Worm (Caenorhabditis elegans) whole organism, late embryonic: Measurements from ENCODE around the gene nspc-3.

Experiments
- C38D4.7 ChIP-seq: fragments of 200-800 bp; sonication (Bioruptor generic); optimal IDR thresholded peaks from 2 replicates; lab custom pipeline; 2018; ENCODE audit warnings: mild to moderate bottlenecking, missing genetic modification characterization, moderate library complexity, missing compliant biosample characterization
- F13H6.1 ChIP-seq: sonication (generic microtip); optimal IDR thresholded peaks from 2 replicates; lab custom pipeline; 2016; ENCODE audit warnings: missing genetic modification characterization, missing compliant biosample characterization
- K02D7.2 ChIP-seq: sonication (generic microtip); optimal IDR thresholded peaks from 2 replicates; lab custom pipeline; 2017; ENCODE audit warnings: mild to moderate bottlenecking, missing genetic modification characterization, missing compliant biosample characterization
- T23F11.4 ChIP-seq: fragments of 200-800 bp; sonication (Bioruptor generic); optimal IDR thresholded peaks from 2 replicates; lab custom pipeline; 2018; ENCODE audit warnings: mild to moderate bottlenecking, missing genetic modification characterization, missing compliant biosample characterization
- ahr-1 ChIP-seq: sonication (generic microtip); optimal IDR thresholded peaks from 2 replicates; lab custom pipeline; 2016; ENCODE audit warnings: missing genetic modification characterization, missing compliant biosample characterization
- ama-1 ChIP-seq: fragments of 150-350 bp; optimal IDR thresholded peaks from 2 replicates; lab custom pipeline; 2014
- ceh-19 ChIP-seq: fragments of 200-800 bp; sonication (Bioruptor generic); optimal IDR thresholded peaks from 2 replicates; lab custom pipeline; 2018; ENCODE audit warnings: mild to moderate bottlenecking, missing genetic modification characterization, missing compliant biosample characterization
- ceh-30 ChIP-seq: fragments of 150-350 bp; optimal IDR thresholded peaks from 2 replicates; lab custom pipeline; 2014; ENCODE audit warnings: missing biosample characterization, missing genetic modification characterization
- ceh-31 ChIP-seq: sonication (generic microtip); optimal IDR thresholded peaks from 2 replicates; lab custom pipeline; 2016; ENCODE audit warnings: missing genetic modification characterization, missing compliant biosample characterization
- ceh-34 ChIP-seq: sonication (generic microtip); optimal IDR thresholded peaks from 2 replicates; lab custom pipeline; 2016; ENCODE audit warnings: mild to moderate bottlenecking, missing genetic modification characterization, missing compliant biosample characterization
- ceh-45 ChIP-seq: fragments of 200-800 bp; sonication (Bioruptor generic); IDR thresholded peaks from 2 replicates; pipeline ENCODE4 v1.3.6; 2022; ENCODE audit warnings: missing genetic modification reagents, missing genetic modification characterization, missing compliant biosample characterization
- ceh-9 ChIP-seq: sonication (generic microtip); optimal IDR thresholded peaks from 2 replicates; lab custom pipeline; 2016; ENCODE audit warnings: mild to moderate bottlenecking, missing genetic modification characterization, inconsistent platforms, missing compliant biosample characterization
- che-1 ChIP-seq: sonication (generic microtip); optimal IDR thresholded peaks from 2 replicates; lab custom pipeline; 2016; ENCODE audit warnings: mild to moderate bottlenecking, missing genetic modification characterization, missing compliant biosample characterization
- dmd-4 ChIP-seq: sonication (generic microtip); optimal IDR thresholded peaks from 2 replicates; lab custom pipeline; 2016; ENCODE audit warnings: borderline replicate concordance, missing genetic modification characterization, missing compliant biosample characterization
- elt-2 ChIP-seq: sonication (generic microtip); optimal IDR thresholded peaks from 2 replicates; lab custom pipeline; 2016; ENCODE audit warnings: missing genetic modification reagents, missing genetic modification characterization, missing compliant biosample characterization
- fax-1 ChIP-seq: sonication (generic microtip); optimal IDR thresholded peaks from 2 replicates; lab custom pipeline; 2016; ENCODE audit warnings: missing genotype, missing genetic modification characterization, missing compliant biosample characterization
- fkh-10 ChIP-seq: fragments of 150-350 bp; optimal IDR thresholded peaks from 2 replicates; lab custom pipeline; 2014; ENCODE audit warnings: missing biosample characterization, missing genetic modification reagents, missing genetic modification characterization
- fkh-6 ChIP-seq: sonication (generic microtip); optimal IDR thresholded peaks from 2 replicates; lab custom pipeline; 2016; ENCODE audit warnings: missing genetic modification characterization, missing compliant biosample characterization
- gmeb-2 ChIP-seq: sonication (generic microtip); optimal IDR thresholded peaks from 2 replicates; lab custom pipeline; 2016; ENCODE audit warnings: missing genetic modification characterization, inconsistent platforms, missing compliant biosample characterization
- hlh-13 ChIP-seq: fragments of 200-800 bp; sonication (Bioruptor generic); optimal IDR thresholded peaks from 2 replicates; lab custom pipeline; 2018; ENCODE audit warnings: mild to moderate bottlenecking, missing genetic modification characterization, missing compliant biosample characterization
- hlh-15 ChIP-seq: sonication (generic microtip); optimal IDR thresholded peaks from 2 replicates; lab custom pipeline; 2016; ENCODE audit warnings: missing genetic modification characterization, missing compliant biosample characterization
- hlh-30 ChIP-seq: sonication (generic microtip); optimal IDR thresholded peaks from 2 replicates; lab custom pipeline; 2017; ENCODE audit warnings: antibody characterized with exemption, missing genetic modification characterization, missing compliant biosample characterization; ENCODE audit not compliant: insufficient read depth
- hlh-6 ChIP-seq: sonication (generic microtip); optimal IDR thresholded peaks from 2 replicates; lab custom pipeline; 2016; ENCODE audit warnings: missing genotype, missing genetic modification characterization, missing compliant biosample characterization
- hlh-8 ChIP-seq: sonication (generic microtip); optimal IDR thresholded peaks from 2 replicates; lab custom pipeline; 2016; ENCODE audit warnings: missing genotype, missing genetic modification characterization, missing compliant biosample characterization
- madf-2 ChIP-seq: sonication (generic microtip); optimal IDR thresholded peaks from 2 replicates; lab custom pipeline; 2017; ENCODE audit warnings: missing genetic modification characterization, missing compliant biosample characterization
- nfya-1 ChIP-seq: sonication (generic microtip); optimal IDR thresholded peaks from 2 replicates; lab custom pipeline; 2017; ENCODE audit warnings: missing genetic modification characterization, mild to moderate bottlenecking, missing compliant biosample characterization, antibody characterized with exemption, moderate library complexity
- nhr-11 ChIP-seq: fragments of 150-350 bp; optimal IDR thresholded peaks from 2 replicates; lab custom pipeline; 2014; ENCODE audit warnings: missing biosample characterization, missing genetic modification characterization
- odd-2 ChIP-seq: sonication (generic microtip); optimal IDR thresholded peaks from 2 replicates; lab custom pipeline; 2017; ENCODE audit warnings: antibody characterized with exemption, mild to moderate bottlenecking, missing genetic modification characterization, missing compliant biosample characterization
- pax-1 ChIP-seq: fragments of 150-350 bp; optimal IDR thresholded peaks from 2 replicates; lab custom pipeline; 2014; ENCODE audit warnings: missing biosample characterization, missing genetic modification characterization
- pha-4 ChIP-seq: fragments of 150-350 bp; optimal IDR thresholded peaks from 2 replicates; lab custom pipeline; 2018; ENCODE audit warnings: missing biosample characterization, missing genetic modification reagents, missing genetic modification characterization
- pqm-1 ChIP-seq: sonication (generic microtip); optimal IDR thresholded peaks from 2 replicates; lab custom pipeline; 2016; ENCODE audit warnings: missing genetic modification characterization, missing compliant biosample characterization
- ref-2 ChIP-seq: sonication (generic microtip); optimal IDR thresholded peaks from 2 replicates; lab custom pipeline; 2016; ENCODE audit warnings: missing genetic modification characterization, missing compliant biosample characterization
- sdc-2 ChIP-seq: sonication (generic microtip); optimal IDR thresholded peaks from 2 replicates; lab custom pipeline; 2016; ENCODE audit warnings: missing genotype, missing genetic modification characterization, missing compliant biosample characterization
- sox-2 ChIP-seq: fragments of 200-800 bp; sonication (Bioruptor generic); IDR thresholded peaks from 2 replicates; pipeline ENCODE4 v1.3.6; 2022; ENCODE audit warnings: missing genetic modification reagents, missing genetic modification characterization, missing compliant biosample characterization
- syd-9 ChIP-seq: sonication (generic microtip); optimal IDR thresholded peaks from 2 replicates; lab custom pipeline; 2016; ENCODE audit warnings: mild to moderate bottlenecking, missing genetic modification characterization, moderate library complexity, missing compliant biosample characterization
- tbx-2 ChIP-seq: sonication (generic microtip); optimal IDR thresholded peaks from 2 replicates; lab custom pipeline; 2016; ENCODE audit warnings: missing genetic modification characterization, missing compliant biosample characterization
- unc-3 ChIP-seq, 2 experiments: fragments of 200-800 bp in 1 of 2; sonication (Bioruptor generic) in 1 of 2; sonication (generic microtip) in 1 of 2; conservative IDR thresholded peaks in 1 of 2; optimal IDR thresholded peaks in 1 of 2; 2 replicates each; pipeline versions ENCODE4 v1.3.6 to Lab custom; 2016 to 2022; ENCODE audit warnings: missing compliant biosample characterization in 2 of 2, missing genetic modification characterization in 2 of 2, missing genetic modification reagents in 1 of 2

Gene nspc-3

ce11 chrX:8570997-8571517 lies 34.2 kb downstream of the nspc-3 start, which contains the start of gene jmjd-3.1:
TSS of gene jmjd-3.1 (plus strand) at chrX:8571047.
- TF ChIP-seq fkh-10 (GFP tag; lab: Kevin White, UChicago): no peak
- TF ChIP-seq hlh-6 (tag; lab: Kevin White, UChicago): no peak
- no peak for TF ChIP-seq fax-1 (tag; lab: Kevin White, UChicago)
- no peak for TF ChIP-seq T23F11.4 (GFP tag; lab: Kevin White, UChicago)
- no peak for TF ChIP-seq pqm-1 (tag; lab: Kevin White, UChicago)
- TF ChIP-seq ref-2: no peak
- TF ChIP-seq fkh-6 (tag; lab: Kevin White, UChicago): no peak
- no peak for TF ChIP-seq hlh-13
- no peak for TF ChIP-seq ceh-30 (tag; lab: Kevin White, UChicago)
- no peak for TF ChIP-seq tbx-2
- TF ChIP-seq gmeb-2 (tag; lab: Kevin White, UChicago): no peak
- no peak for TF ChIP-seq nhr-11
- no peak for TF ChIP-seq ama-1 (lab: Kevin White, UChicago)
- TF ChIP-seq sox-2: no peak
- TF ChIP-seq odd-2 (tag; lab: Kevin White, UChicago): no peak
- no peak for TF ChIP-seq syd-9 (tag; lab: Kevin White, UChicago)
- TF ChIP-seq C38D4.7 (GFP tag; lab: Kevin White, UChicago): no peak

ce11 chrX:8580217-8580616 lies 43.3 kb downstream of the nspc-3 start, which contains the start of gene F18E9.4:
TSS of gene F18E9.4 (plus strand) at chrX:8580517.
- TF ChIP-seq hlh-13 (no peak), ceh-34 (tag; lab: Kevin White, UChicago) (no peak), unc-3 (GFP tag; conservative IDR thresholded peaks at IDR 0.05; lab: Robert Waterston, UW) (no peak), unc-3 (tag; optimal IDR thresholded peaks at IDR 0.05; lab: Kevin White, UChicago) (no peak), hlh-15 (tag; lab: Kevin White, UChicago) (no peak), ceh-45 (GFP tag; lab: Robert Waterston, UW) (no peak), dmd-4 (tag; lab: Kevin White, UChicago) (no peak), hlh-6 (tag; lab: Kevin White, UChicago) (no peak), nfya-1 (tag; lab: Kevin White, UChicago) (no peak), nhr-11 (no peak), che-1 (tag; lab: Kevin White, UChicago) (no peak), F13H6.1 (tag; lab: Kevin White, UChicago) (no peak), ceh-9 (tag; lab: Kevin White, UChicago) (no peak), ceh-19 (GFP tag; lab: Kevin White, UChicago) (no peak), hlh-8 (no peak), K02D7.2 (tag; lab: Kevin White, UChicago) (no peak)
- TF ChIP-seq, all 69 proteins: peak for 0

ce11 chrX:8581447-8581846 lies 44.6 kb downstream of the nspc-3 start, which contains the start of gene F18E9.8:
TSS of gene F18E9.8 (minus strand) at chrX:8581547.
- TF ChIP-seq ahr-1 (tag; lab: Kevin White, UChicago) (no peak), dmd-4 (tag; lab: Kevin White, UChicago) (no peak), pax-1 (no peak), nfya-1 (tag; lab: Kevin White, UChicago) (no peak), che-1 (tag; lab: Kevin White, UChicago) (no peak), hlh-30 (tag; lab: Kevin White, UChicago) (no peak), T23F11.4 (GFP tag; lab: Kevin White, UChicago) (no peak), fkh-6 (tag; lab: Kevin White, UChicago) (no peak), ceh-30 (tag; lab: Kevin White, UChicago) (no peak), ceh-45 (GFP tag; lab: Robert Waterston, UW) (no peak), elt-2 (tag; lab: Kevin White, UChicago) (no peak), ceh-31 (no peak), madf-2 (tag; lab: Kevin White, UChicago) (no peak), hlh-15 (tag; lab: Kevin White, UChicago) (no peak), pha-4 (no peak), sdc-2 (tag; lab: Kevin White, UChicago) (no peak), syd-9 (tag; lab: Kevin White, UChicago) (no peak)
